Worm (Caenorhabditis elegans): ENCODE results near the gene C14B1.3.

Gene C14B1.3

ce11 chrIII:3701411-3702310, 1.7 kb upstream of the C14B1.3 start, which contains the start of the genes pdi-1 and C14B1.2:
TSS of gene pdi-1 (minus strand) at chrIII:3701461.
TSS of gene C14B1.2 (plus strand) at chrIII:3702260.
- TF ChIP-seq nhr-102 (tag; optimal IDR thresholded peaks at IDR 0.05) (peak; percentile 10), F44E2.7 (GFP tag; IDR thresholded peaks at IDR 0.05) (no peak), ceh-44 (GFP tag; IDR thresholded peaks at IDR 0.05) (no peak), hif-1 (tag; optimal IDR thresholded peaks at IDR 0.05) (peak in 1 of 2 experiments; percentile 41), T26A8.4 (GFP tag; IDR thresholded peaks at IDR 0.05) (no peak), F26F4.8 (GFP tag; conservative IDR thresholded peaks at IDR 0.05) (no peak), nhr-76 (tag; optimal IDR thresholded peaks at IDR 0.05) (no peak), jun-1 (tag; optimal IDR thresholded peaks at IDR 0.05) (no peak), Y5F2A.4 (GFP tag; optimal IDR thresholded peaks at IDR 0.05) (no peak), lin-38 (GFP tag; IDR thresholded peaks at IDR 0.05) (peak; percentile 64), zfp-2 (tag; optimal IDR thresholded peaks at IDR 0.05) (no peak), Y105C5A.15 (GFP tag; IDR thresholded peaks at IDR 0.05) (no peak), saeg-2 (GFP tag; IDR thresholded peaks at IDR 0.05) (no peak), arid-1 (GFP tag; conservative IDR thresholded peaks at IDR 0.05) (peak; percentile 51; the same call in 1 of the 2 replicates), aha-1 (tag) (no peak), dmd-8 (GFP tag; IDR thresholded peaks at IDR 0.05) (no peak), F10B5.3 (tag; optimal IDR thresholded peaks at IDR 0.05) (no peak), ceh-62 (tag; optimal IDR thresholded peaks at IDR 0.05) (no peak), R02D3.7 (tag; optimal IDR thresholded peaks at IDR 0.05) (no peak), nhr-25 (tag; optimal IDR thresholded peaks at IDR 0.05; ENCODE audit: borderline replicate concordance, insufficient read depth) (peak; percentile 83), fkh-10 (GFP tag; optimal IDR thresholded peaks at IDR 0.05) (no peak), mes-2 (tag; optimal IDR thresholded peaks at IDR 0.05; ENCODE audit: poor library complexity, severe bottlenecking) (peak; percentile 35), dmd-6 (GFP tag; IDR thresholded peaks at IDR 0.05) (peak; percentile 74), zip-2 (tag; optimal IDR thresholded peaks at IDR 0.05) (no peak), daf-19 (GFP tag; conservative IDR thresholded peaks at IDR 0.05) (no peak), duxl-1 (tag; optimal IDR thresholded peaks at IDR 0.05; ENCODE audit: poor library complexity) (no peak), pqm-1 (tag; optimal IDR thresholded peaks at IDR 0.05) (peak; percentile 40), nhr-48 (tag; optimal IDR thresholded peaks at IDR 0.05) (peak; percentile 54), mxl-3 (GFP tag; optimal IDR thresholded peaks at IDR 0.05) (peak; percentile 99), madf-9 (GFP tag; conservative IDR thresholded peaks at IDR 0.05) (no peak; the same call in 1 of the 2 replicates), ZK546.5 (tag; optimal IDR thresholded peaks at IDR 0.05) (no peak), dpl-1 (GFP tag; optimal IDR thresholded peaks at IDR 0.05) (peak; percentile 56), F49E8.2 (tag; optimal IDR thresholded peaks at IDR 0.05; ENCODE audit: borderline replicate concordance) (no peak), nhr-28 (tag; optimal IDR thresholded peaks at IDR 0.05) (peak; percentile 55), nhr-6 (tag; optimal IDR thresholded peaks at IDR 0.05) (peak; percentile 77), lin-29 (GFP tag; IDR thresholded peaks at IDR 0.05) (no peak), tra-1 (GFP tag; IDR thresholded peaks at IDR 0.05) (0 out of 2 replicates have a peak, but pooled peaks have one; percentile 51), aly-2 (tag; optimal IDR thresholded peaks at IDR 0.05) (no peak), ama-1 (optimal IDR thresholded peaks at IDR 0.05) (no peak), gei-8 (GFP tag; optimal IDR thresholded peaks at IDR 0.05) (no peak), zag-1 (tag; optimal IDR thresholded peaks at IDR 0.05) (no peak), hlh-30 (tag; optimal IDR thresholded peaks at IDR 0.05; ENCODE audit: insufficient read depth) (peak; percentile 71), nhr-10 (tag; optimal IDR thresholded peaks at IDR 0.05) (no peak), unc-130 (GFP tag; optimal IDR thresholded peaks at IDR 0.05) (no peak), ceh-32 (tag; optimal IDR thresholded peaks at IDR 0.05; ENCODE audit: poor library complexity) (no peak), lir-3 (tag; optimal IDR thresholded peaks at IDR 0.05) (no peak), Y75B8A.6 (GFP tag; IDR thresholded peaks at IDR 0.05) (0 out of 2 replicates have a peak, but pooled peaks have one; percentile 37), lsy-2 (tag; optimal IDR thresholded peaks at IDR 0.05) (peak in 1 of 2 experiments; percentile 71)
